Fruit fly (Drosophila melanogaster) Kc167 (cell line): ENCODE measurements around the gene CG34290.

Source experiments
- Myc ChIP-seq: fragments of >200 bp; optimal IDR thresholded peaks from 2 replicates; lab custom pipeline; 2017; ENCODE audit warnings: missing external identifiers
- psq ChIP-seq: fragments of >200 bp; optimal IDR thresholded peaks from 2 replicates; lab custom pipeline; 2017; ENCODE audit warnings: missing external identifiers

- TF ChIP-seq Myc (no peak), psq (lab: Kevin White, UChicago) (no peak)
These were observed 16.8 kb downstream of the CG34290 start, which contains the start of gene Orct2 for dm6 chr3R:24272775-24273290.
